Worm (Caenorhabditis elegans) whole organism, mixed stage, embryonic: ENCODE data around the gene arf-6.

Experiments
- ceh-39 ChIP-seq: fragments of 150-350 bp; optimal IDR thresholded peaks from 2 replicates; lab custom pipeline; 2014; ENCODE audit warnings: missing biosample characterization, missing genetic modification characterization
- lin-13 ChIP-seq: fragments of 150-350 bp; optimal IDR thresholded peaks from 2 replicates; lab custom pipeline; 2014; ENCODE audit warnings: missing biosample characterization, missing genetic modification characterization
- lsy-2 ChIP-seq: fragments of 150-350 bp; optimal IDR thresholded peaks from 2 replicates; lab custom pipeline; 2014; ENCODE audit warnings: missing biosample characterization, missing genetic modification characterization
- nhr-12 ChIP-seq: fragments of 150-350 bp; optimal IDR thresholded peaks from 2 replicates; lab custom pipeline; 2014; ENCODE audit warnings: missing biosample characterization, missing genetic modification characterization
- nhr-237 ChIP-seq: fragments of 150-350 bp; optimal IDR thresholded peaks from 2 replicates; lab custom pipeline; 2014; ENCODE audit warnings: missing biosample characterization, missing genetic modification characterization
- nhr-28 ChIP-seq: fragments of 150-350 bp; optimal IDR thresholded peaks from 2 replicates; lab custom pipeline; 2014; ENCODE audit warnings: missing biosample characterization, missing genetic modification characterization
- pha-4 ChIP-seq: fragments of 150-350 bp; optimal IDR thresholded peaks from 2 replicates; lab custom pipeline; 2018; ENCODE audit warnings: missing biosample characterization, missing genetic modification reagents, missing genetic modification characterization
- sem-2 ChIP-seq: fragments of 200-800 bp; sonication (Bioruptor generic); optimal IDR thresholded peaks from 2 replicates; lab custom pipeline; 2018; ENCODE audit warnings: mild to moderate bottlenecking, missing genetic modification characterization, missing compliant biosample characterization
- snpc-4 ChIP-seq: fragments of 150-350 bp; optimal IDR thresholded peaks from 2 replicates; lab custom pipeline; 2014; ENCODE audit warnings: missing biosample characterization, missing genetic modification characterization
- tbx-8 ChIP-seq: fragments of 200-800 bp; sonication (Bioruptor generic); optimal IDR thresholded peaks from 2 replicates; lab custom pipeline; 2018; ENCODE audit warnings: mild to moderate bottlenecking, missing genetic modification characterization, moderate library complexity, missing compliant biosample characterization
- unc-39 ChIP-seq: fragments of 150-350 bp; optimal IDR thresholded peaks from 2 replicates; lab custom pipeline; 2014; ENCODE audit warnings: missing biosample characterization, missing genetic modification characterization
- unc-62 ChIP-seq: fragments of 150-350 bp; optimal IDR thresholded peaks from 2 replicates; lab custom pipeline; 2014; ENCODE audit warnings: missing biosample characterization, missing genetic modification reagents, missing genetic modification characterization

ce11 chrIV:16925363-16925863, 21.5 kb upstream of the arf-6 start:
- TF ChIP-seq lsy-2 (tag; lab: Kevin White, UChicago) (no peak), unc-62 (GFP tag; lab: Kevin White, UChicago) (no peak), snpc-4 (no peak), lin-13 (tag; lab: Kevin White, UChicago) (no peak), sem-2 (no peak), nhr-12 (no peak), tbx-8 (GFP tag; lab: Kevin White, UChicago) (no peak), unc-39 (tag; lab: Kevin White, UChicago) (no peak), pha-4 (no peak), ceh-39 (tag; lab: Kevin White, UChicago) (no peak), nhr-237 (no peak), nhr-28 (no peak)
